Fruit fly (Drosophila melanogaster): ENCODE results near the gene Ugt303A1.
A peak's percentile ranks its signal among the peaks of the same experiment; 100 is the strongest.

Gene Ugt303A1

dm6 chr3R:11219883-11220282 lies 44.6 kb downstream of the Ugt303A1 start, which contains the start of gene CG6689 (continued):
- no peak for TF ChIP-seq insv (GFP tag; optimal IDR thresholded peaks at IDR 0.05)
- no peak for TF ChIP-seq Hey (tag; optimal IDR thresholded peaks at IDR 0.05)
- TF ChIP-seq repo (GFP tag; optimal IDR thresholded peaks at IDR 0.05), result no peak
- no peak for TF ChIP-seq eve (GFP tag; optimal IDR thresholded peaks at IDR 0.05)
- TF ChIP-seq tup (GFP tag; optimal IDR thresholded peaks at IDR 0.05), result no peak
- TF ChIP-seq Max (GFP tag; optimal IDR thresholded peaks at IDR 0.05), result no peak
- no peak for TF ChIP-seq corto (GFP tag; optimal IDR thresholded peaks at IDR 0.05)
- TF ChIP-seq CG11695 (GFP tag; IDR thresholded peaks at IDR 0.05), result no peak
- peak; percentile 8 for TF ChIP-seq CrebB (tag; optimal IDR thresholded peaks at IDR 0.05)
- peak; percentile 25 for TF ChIP-seq sug (tag; optimal IDR thresholded peaks at IDR 0.05)
- peak; percentile 58 for TF ChIP-seq BtbVII (GFP tag; optimal IDR thresholded peaks at IDR 0.05)
- no peak for TF ChIP-seq klu (GFP tag; IDR thresholded peaks at IDR 0.05)
- peak; percentile 69 for TF ChIP-seq Dp (GFP tag; optimal IDR thresholded peaks at IDR 0.05)
- TF ChIP-seq crc (GFP tag; optimal IDR thresholded peaks at IDR 0.05), result no peak
- TF ChIP-seq CG18476 (GFP tag; optimal IDR thresholded peaks at IDR 0.05), result no peak
- TF ChIP-seq CG11085 (GFP tag; IDR thresholded peaks at IDR 0.05), result no peak
- TF ChIP-seq CG15479 (GFP tag; optimal IDR thresholded peaks at IDR 0.05), result peak; percentile 78
- TF ChIP-seq CG11560 (tag; IDR thresholded peaks at IDR 0.05), result no peak
- TF ChIP-seq CG6765 (GFP tag; optimal IDR thresholded peaks at IDR 0.05), result no peak
- no peak for TF ChIP-seq TFAM (GFP tag; optimal IDR thresholded peaks at IDR 0.05)
- TF ChIP-seq CG5180 (GFP tag; optimal IDR thresholded peaks at IDR 0.05), result no peak
- no peak for TF ChIP-seq CG7556 (GFP tag; optimal IDR thresholded peaks at IDR 0.05)
- no peak for TF ChIP-seq aop (GFP tag; IDR thresholded peaks at IDR 0.05)
- no peak for TF ChIP-seq pfk (GFP tag; optimal IDR thresholded peaks at IDR 0.05)
- no peak for TF ChIP-seq CG7271 (tag; optimal IDR thresholded peaks at IDR 0.05)
- no peak for TF ChIP-seq CG16815 (GFP tag; optimal IDR thresholded peaks at IDR 0.05)
- no peak for TF ChIP-seq nerfin-1 (tag; optimal IDR thresholded peaks at IDR 0.05)
- no peak for TF ChIP-seq CG17912 (GFP tag; optimal IDR thresholded peaks at IDR 0.05)
- peak; percentile 25 for TF ChIP-seq grau (tag; optimal IDR thresholded peaks at IDR 0.05)
- no peak for TF ChIP-seq cas (GFP tag; IDR thresholded peaks at IDR 0.05)
- no peak for TF ChIP-seq Dll (GFP tag; IDR thresholded peaks at IDR 0.05; ENCODE audit: partially characterized antibody)
- no peak for TF ChIP-seq CG12071 (GFP tag; optimal IDR thresholded peaks at IDR 0.05)
- peak; percentile 3 for TF ChIP-seq nom (GFP tag; optimal IDR thresholded peaks at IDR 0.05)
- no peak for TF ChIP-seq CG16863 (GFP tag; optimal IDR thresholded peaks at IDR 0.05)
- TF ChIP-seq maf-S (GFP tag; optimal IDR thresholded peaks at IDR 0.05), result no peak
- TF ChIP-seq CG4707 (GFP tag; optimal IDR thresholded peaks at IDR 0.05), result no peak

DNA sequence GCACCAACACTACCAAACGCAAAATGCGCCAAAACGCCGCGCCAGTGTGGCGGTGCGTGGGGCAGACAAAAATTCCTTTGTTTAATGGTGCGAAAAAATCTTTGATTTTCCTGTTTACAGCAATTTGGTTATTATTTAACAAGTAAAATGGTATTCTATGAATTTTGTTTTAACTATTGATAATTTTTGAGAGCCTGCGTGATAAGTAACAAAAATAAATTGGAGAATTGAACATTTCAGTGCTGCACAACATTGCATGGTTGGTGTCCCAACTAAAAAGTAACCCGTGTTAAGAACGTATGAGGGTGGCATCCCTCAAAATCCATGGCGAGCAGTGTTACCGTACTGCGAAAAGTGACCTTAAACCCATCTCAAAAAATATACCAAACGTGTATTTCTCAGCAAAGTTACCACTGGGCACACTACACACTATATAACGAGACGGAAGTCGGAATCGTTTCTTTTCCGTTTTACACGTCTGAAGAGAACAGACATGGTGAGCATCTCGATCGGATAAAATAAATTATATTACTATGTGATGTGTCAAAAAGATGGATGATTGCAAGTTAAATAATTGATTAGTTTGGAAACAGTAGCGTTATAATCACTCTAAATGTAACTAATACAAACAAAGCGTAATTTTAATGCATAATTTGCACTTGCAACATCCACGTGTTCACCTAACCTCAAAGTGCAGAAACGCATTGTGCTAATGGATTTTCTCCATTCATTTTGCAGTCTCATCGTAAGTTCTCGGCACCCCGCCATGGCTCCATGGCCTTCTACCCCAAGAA lies 46.3 kb downstream of the Ugt303A1 start, which contains the start of the genes CG6693 and RpL3:
TSS of gene CG6693 (minus strand) at position 203 of the 794 bp plus-strand sequence.
TSS of gene RpL3 (plus strand) at position 458 of the 794 bp plus-strand sequence.
- peak; percentile 100 for TF ChIP-seq gfzf (GFP tag; optimal IDR thresholded peaks at IDR 0.05)
- TF ChIP-seq Mad (GFP tag; optimal IDR thresholded peaks at IDR 0.05), result peak; percentile 50
- TF ChIP-seq CG3065 (GFP tag; optimal IDR thresholded peaks at IDR 0.05), result peak; percentile 18
- peak; percentile 61; the same call in 1 of the 2 replicates for TF ChIP-seq bowl (GFP tag; IDR thresholded peaks at IDR 0.05)
- no peak for TF ChIP-seq Usf (GFP tag; optimal IDR thresholded peaks at IDR 0.05)
- peak; percentile 89 for TF ChIP-seq CG12071 (GFP tag; optimal IDR thresholded peaks at IDR 0.05)
- peak; percentile 91 for TF ChIP-seq CG34422 (GFP tag; IDR thresholded peaks at IDR 0.05)
- no peak for TF ChIP-seq usp (GFP tag; optimal IDR thresholded peaks at IDR 0.05)
- TF ChIP-seq Dll (GFP tag; IDR thresholded peaks at IDR 0.05; ENCODE audit: partially characterized antibody), result no peak
- TF ChIP-seq bab2 (GFP tag; optimal IDR thresholded peaks at IDR 0.05), result peak; percentile 46
- TF ChIP-seq cwo (GFP tag; optimal IDR thresholded peaks at IDR 0.05), result peak; percentile 61
- TF ChIP-seq CG5245 (GFP tag; optimal IDR thresholded peaks at IDR 0.05), result peak; percentile 38
- TF ChIP-seq ase (GFP tag; IDR thresholded peaks at IDR 0.05), result peak; percentile 43; the same call in 1 of the 3 replicates
- peak in 1 of 2 experiments; percentile 20 for TF ChIP-seq Hr78 (GFP tag; optimal IDR thresholded peaks at IDR 0.05)
- TF ChIP-seq CG10366 (GFP tag; IDR thresholded peaks at IDR 0.05), result peak; percentile 27; the same call in 1 of the 2 replicates
- peak; percentile 94 for TF ChIP-seq chm (GFP tag; IDR thresholded peaks at IDR 0.05)
- peak; percentile 66 for TF ChIP-seq ac (GFP tag; optimal IDR thresholded peaks at IDR 0.05)
